Fruit fly (Drosophila melanogaster): ENCODE results near the gene spict.

The spict gene

dm6 chr2L:12704418-12704920 lies at the start of gene spict, which contains the start of gene CG5776 (continued):
- TF ChIP-seq Taf1 (GFP tag; IDR thresholded peaks at IDR 0.05) (no peak), Dll (GFP tag; IDR thresholded peaks at IDR 0.05; ENCODE audit: partially characterized antibody) (peak; percentile 54; the same call in 1 of the 4 replicates), D (optimal IDR thresholded peaks at IDR 0.05) (peak; percentile 0), D (GFP tag; optimal IDR thresholded peaks at IDR 0.05) (no peak), chn (GFP tag; optimal IDR thresholded peaks at IDR 0.05) (peak; percentile 38), Oaz (GFP tag; IDR thresholded peaks at IDR 0.05) (peak; percentile 70; the same call in 1 of the 2 replicates), Abd-B (GFP tag; optimal IDR thresholded peaks at IDR 0.05) (no peak), CG9215 (GFP tag; IDR thresholded peaks at IDR 0.05) (peak; percentile 80), CG13624 (GFP tag; optimal IDR thresholded peaks at IDR 0.05) (peak; percentile 39), Xrp1 (GFP tag; IDR thresholded peaks at IDR 0.05) (peak; percentile 89), mirr (GFP tag; optimal IDR thresholded peaks at IDR 0.05) (peak; percentile 1), fru (optimal IDR thresholded peaks at IDR 0.05) (no peak), CG13123 (GFP tag; optimal IDR thresholded peaks at IDR 0.05) (no peak), CG15011 (GFP tag; optimal IDR thresholded peaks at IDR 0.05) (peak; percentile 57), cwo (GFP tag; optimal IDR thresholded peaks at IDR 0.05) (peak; percentile 62), Hmx (GFP tag; optimal IDR thresholded peaks at IDR 0.05) (no peak), cas (GFP tag; IDR thresholded peaks at IDR 0.05) (no peak), CG8359 (GFP tag; optimal IDR thresholded peaks at IDR 0.05; ENCODE audit: borderline replicate concordance) (no peak), Xbp1 (GFP tag; optimal IDR thresholded peaks at IDR 0.05) (peak; percentile 75), CG11560 (tag; IDR thresholded peaks at IDR 0.05) (peak; percentile 76; the same call in 2 of the 3 replicates), CG11696 (GFP tag; IDR thresholded peaks at IDR 0.05) (0 out of 2 replicates have a peak, but pooled peaks have one; percentile 25), Asciz (GFP tag; optimal IDR thresholded peaks at IDR 0.05) (no peak), hth (optimal IDR thresholded peaks at IDR 0.05) (no peak), CG1832 (GFP tag; optimal IDR thresholded peaks at IDR 0.05) (no peak), h (optimal IDR thresholded peaks at IDR 0.05) (no peak), CG4617 (GFP tag; optimal IDR thresholded peaks at IDR 0.05; ENCODE audit: borderline replicate concordance) (peak; percentile 52), CG3726 (GFP tag; IDR thresholded peaks at IDR 0.05) (no peak), Nf-YA (GFP tag; IDR thresholded peaks at IDR 0.05) (peak; percentile 53; the same call in 1 of the 2 replicates), CkIIα-i1 (GFP tag; IDR thresholded peaks at IDR 0.05) (no peak), zf30C (GFP tag; optimal IDR thresholded peaks at IDR 0.05) (no peak), Ravus (GFP tag; IDR thresholded peaks at IDR 0.05) (peak; percentile 45), Meics (GFP tag; optimal IDR thresholded peaks at IDR 0.05) (peak; percentile 72), HLH3B (GFP tag; IDR thresholded peaks at IDR 0.05) (peak; percentile 36; the same call in 1 of the 2 replicates), eyg (GFP tag; optimal IDR thresholded peaks at IDR 0.05) (no peak), corto (GFP tag; optimal IDR thresholded peaks at IDR 0.05) (no peak), gro (GFP tag; optimal IDR thresholded peaks at IDR 0.05) (no peak), Mes4 (GFP tag; optimal IDR thresholded peaks at IDR 0.05) (no peak), CG6175 (GFP tag; IDR thresholded peaks at IDR 0.05) (no peak), gce (GFP tag; IDR thresholded peaks at IDR 0.05) (0 out of 3 replicates have a peak, but pooled peaks have one; percentile 23), CG6854 (GFP tag; optimal IDR thresholded peaks at IDR 0.05) (peak; percentile 10), ato (GFP tag; IDR thresholded peaks at IDR 0.05; ENCODE audit: partially characterized antibody) (no peak), Oli (tag; optimal IDR thresholded peaks at IDR 0.05) (peak; percentile 72), CG14965 (GFP tag; optimal IDR thresholded peaks at IDR 0.05; ENCODE audit: borderline replicate concordance) (no peak), TFAM (GFP tag; optimal IDR thresholded peaks at IDR 0.05) (no peak), CG10565 (GFP tag; optimal IDR thresholded peaks at IDR 0.05) (no peak), tna (GFP tag; IDR thresholded peaks at IDR 0.05; ENCODE audit: partially characterized antibody) (no peak; the same call in 1 of the 2 replicates), CG8924 (tag; optimal IDR thresholded peaks at IDR 0.05) (peak; percentile 85), NK7.1 (GFP tag; optimal IDR thresholded peaks at IDR 0.05) (no peak), her (GFP tag; optimal IDR thresholded peaks at IDR 0.05) (no peak), CG17829 (tag; optimal IDR thresholded peaks at IDR 0.05) (peak; percentile 83), bab2 (GFP tag; optimal IDR thresholded peaks at IDR 0.05) (peak; percentile 30), CG10959 (GFP tag; IDR thresholded peaks at IDR 0.05) (peak; percentile 49)
